Fruit fly (Drosophila melanogaster): ENCODE results near the gene Mob2.

- TF ChIP-seq acj6 (GFP tag; optimal IDR thresholded peaks at IDR 0.05) (peak; percentile 54), spab (GFP tag; optimal IDR thresholded peaks at IDR 0.05) (peak; percentile 26), Lpt (GFP tag; optimal IDR thresholded peaks at IDR 0.05) (no peak), CG10669 (GFP tag; optimal IDR thresholded peaks at IDR 0.05) (peak; percentile 41), vri (GFP tag; optimal IDR thresholded peaks at IDR 0.05) (peak; percentile 25), CG11294 (GFP tag; IDR thresholded peaks at IDR 0.05) (no peak), Sox14 (GFP tag; optimal IDR thresholded peaks at IDR 0.05) (no peak), CG10631 (GFP tag; optimal IDR thresholded peaks at IDR 0.05) (peak; percentile 60), OdsH (GFP tag; optimal IDR thresholded peaks at IDR 0.05) (peak; percentile 62), CG11902 (GFP tag; optimal IDR thresholded peaks at IDR 0.05) (no peak), Sox102F (GFP tag; optimal IDR thresholded peaks at IDR 0.05) (peak; percentile 15), eg (GFP tag; IDR thresholded peaks at IDR 0.05) (peak; percentile 35; the same call in 1 of the 3 replicates), Hr39 (GFP tag; optimal IDR thresholded peaks at IDR 0.05) (no peak), CG6792 (GFP tag; optimal IDR thresholded peaks at IDR 0.05) (no peak)
These were observed 68.8 kb downstream of the Mob2 start for dm6 chr3L:11493090-11493807.

All from whole organism, prepupa.